Fruit fly (Drosophila melanogaster) whole organism, embryonic: ENCODE measurements around the gene Pop2.

Source experiments
- CG4360 ChIP-seq: fragments of 200-800 bp; sonication (Bioruptor generic); IDR thresholded peaks from 2 replicates; pipeline ENCODE4 v1.3.6; 2022; ENCODE audit warnings: missing biosample characterization, missing genetic modification characterization
- CG6689 ChIP-seq: fragments of 200-800 bp; sonication (Bioruptor generic); IDR thresholded peaks from 2 replicates; pipeline ENCODE4 v1.3.6; 2022; ENCODE audit warnings: missing biosample characterization, missing genetic modification characterization
- Dref ChIP-seq: fragments of 200-800 bp; sonication (Bioruptor generic); IDR thresholded peaks from 2 replicates; pipeline ENCODE4 v1.3.6; 2022; ENCODE audit warnings: missing biosample characterization, missing genetic modification characterization
- Drgx ChIP-seq: fragments of 200-800 bp; sonication (Bioruptor generic); IDR thresholded peaks from 2 replicates; pipeline ENCODE4 v1.3.6; 2022; ENCODE audit warnings: missing biosample characterization, missing genetic modification characterization
- Hr39 ChIP-seq: fragments of >200 bp; optimal IDR thresholded peaks from 2 replicates; lab custom pipeline; 2017
- Lhr ChIP-seq: fragments of 200-800 bp; sonication (Bioruptor generic); optimal IDR thresholded peaks from 3 replicates; lab custom pipeline; 2017; ENCODE audit warnings: mild to moderate bottlenecking, missing biosample characterization, missing genetic modification reagents, missing genetic modification characterization
- Oaz ChIP-seq: fragments of 200-800 bp; sonication (Bioruptor generic); IDR thresholded peaks from 2 replicates; pipeline ENCODE4 v1.3.6; 2022; ENCODE audit warnings: missing biosample characterization, missing genetic modification characterization
- cg ChIP-seq: fragments of 200-800 bp; sonication (Bioruptor generic); optimal IDR thresholded peaks from 3 replicates; lab custom pipeline; 2019; ENCODE audit warnings: missing biosample characterization, mild to moderate bottlenecking, missing genetic modification characterization, moderate library complexity
- fru ChIP-seq: fragments of >200 bp; optimal IDR thresholded peaks from 2 replicates; lab custom pipeline; 2017
- pan ChIP-seq, 4 experiments: fragments of >200 bp in 3 of 4; fragments of 200-800 bp in 1 of 4; sonication (Bioruptor generic) in 1 of 4; optimal IDR thresholded peaks in 3 of 4; IDR thresholded peaks in 1 of 4; 2 replicates each; pipeline versions ENCODE4 v1.3.6 to Lab custom; 2017 to 2022; ENCODE audit warnings: missing biosample characterization in 2 of 4, missing genetic modification characterization in 2 of 4, mixed read lengths in 1 of 4

- TF ChIP-seq cg (GFP tag; lab: Kevin White, UChicago) (no peak), CG6689 (GFP tag; lab: Robert Waterston, UW) (no peak), Hr39 (lab: Kevin White, UChicago) (no peak), Oaz (GFP tag; lab: Robert Waterston, UW) (no peak), Drgx (GFP tag; lab: Robert Waterston, UW) (no peak), Dref (GFP tag; lab: Robert Waterston, UW) (no peak), CG4360 (GFP tag; lab: Robert Waterston, UW) (no peak), fru (lab: Kevin White, UChicago) (no peak), Lhr (GFP tag; lab: Kevin White, UChicago) (no peak), pan (optimal IDR thresholded peaks at IDR 0.05; lab: Kevin White, UChicago) (no peak), pan (GFP tag; optimal IDR thresholded peaks at IDR 0.05 in 1 of 2, IDR thresholded peaks at IDR 0.05 in 1 of 2) (no peak)
Measured at dm6 chr3L:12024947-12025346, 22.2 kb upstream of the Pop2 start.
